Worm (Caenorhabditis elegans) whole organism, young adult: ENCODE results near the gene srw-109.

Experiments used
- B0035.1 ChIP-seq: sonication (generic microtip); optimal IDR thresholded peaks from 2 replicates; lab custom pipeline; 2016; ENCODE audit warnings: missing genetic modification characterization, mild to moderate bottlenecking, missing compliant biosample characterization, missing genotype, missing genetic modification reagents
- C17E4.6 ChIP-seq: fragments of 200-800 bp; sonication (Bioruptor generic); IDR thresholded peaks from 2 replicates; pipeline ENCODE4 v1.3.6; 2022; ENCODE audit warnings: missing genetic modification reagents, missing genetic modification characterization, missing compliant biosample characterization
- F23B12.7 ChIP-seq: sonication (generic microtip); optimal IDR thresholded peaks from 2 replicates; lab custom pipeline; 2017; ENCODE audit warnings: missing genetic modification characterization, mild to moderate bottlenecking, missing compliant biosample characterization, antibody characterized with exemption, moderate library complexity; ENCODE audit not compliant: insufficient read depth
- F49E8.2 ChIP-seq: sonication (generic microtip); optimal IDR thresholded peaks from 3 replicates; lab custom pipeline; 2017; ENCODE audit warnings: missing genetic modification characterization, mild to moderate bottlenecking, missing compliant biosample characterization, antibody characterized with exemption, moderate library complexity; ENCODE audit not compliant: insufficient read depth
- F57A8.1 ChIP-seq: fragments of 200-800 bp; sonication (Bioruptor generic); optimal IDR thresholded peaks from 2 replicates; lab custom pipeline; 2018; ENCODE audit warnings: mild to moderate bottlenecking, missing genetic modification characterization, moderate library complexity, missing compliant biosample characterization
- F57C9.4 ChIP-seq: sonication (generic microtip); optimal IDR thresholded peaks from 2 replicates; lab custom pipeline; 2017; ENCODE audit warnings: mild to moderate bottlenecking, missing genetic modification characterization, missing compliant biosample characterization
- T26A5.8 ChIP-seq: sonication (generic microtip); optimal IDR thresholded peaks from 2 replicates; lab custom pipeline; 2016; ENCODE audit warnings: missing genetic modification characterization, missing compliant biosample characterization
- Y53F4B.3 ChIP-seq: fragments of 200-800 bp; sonication (Bioruptor generic); IDR thresholded peaks from 2 replicates; pipeline ENCODE4 v1.3.6; 2022; ENCODE audit warnings: missing genetic modification reagents, missing genetic modification characterization, missing compliant biosample characterization
- Y79H2A.3 ChIP-seq: fragments of 200-800 bp; sonication (Bioruptor generic); conservative IDR thresholded peaks from 2 replicates; pipeline ENCODE4 v1.3.6; 2022; ENCODE audit warnings: missing genetic modification reagents, missing genetic modification characterization, missing compliant biosample characterization
- ZK185.1 ChIP-seq: sonication (generic microtip); optimal IDR thresholded peaks from 2 replicates; lab custom pipeline; 2016; ENCODE audit warnings: mild to moderate bottlenecking, missing genetic modification characterization, missing compliant biosample characterization; ENCODE audit not compliant: poor library complexity, severe bottlenecking
- ama-1 ChIP-seq, 3 experiments: fragments of 150-350 bp in 1 of 3; sonication (generic microtip) in 2 of 3; optimal IDR thresholded peaks; 2 replicates each; lab custom pipeline; 2014 to 2018; ENCODE audit warnings: missing biosample characterization in 2 of 3, missing genetic modification characterization in 2 of 3, missing genetic modification reagents in 2 of 3
- athp-1 ChIP-seq: sonication (generic microtip); optimal IDR thresholded peaks from 2 replicates; lab custom pipeline; 2017; ENCODE audit warnings: mild to moderate bottlenecking, missing genetic modification characterization, missing compliant biosample characterization
- attf-3 ChIP-seq: fragments of 200-800 bp; sonication (Bioruptor generic); conservative IDR thresholded peaks from 2 replicates; pipeline ENCODE4 v1.3.6; 2022; ENCODE audit warnings: missing genetic modification reagents, missing genetic modification characterization, missing compliant biosample characterization
- attf-6 ChIP-seq: fragments of 200-800 bp; sonication (Bioruptor generic); IDR thresholded peaks from 2 replicates; pipeline ENCODE4 v1.3.6; 2022; ENCODE audit warnings: missing genetic modification reagents, missing genetic modification characterization, missing compliant biosample characterization
- ccch-3 ChIP-seq: fragments of 200-800 bp; sonication (Bioruptor generic); optimal IDR thresholded peaks from 2 replicates; lab custom pipeline; 2018; ENCODE audit warnings: mild to moderate bottlenecking, missing genetic modification characterization, missing compliant biosample characterization
- cebp-2 ChIP-seq: fragments of 200-800 bp; sonication (Bioruptor generic); IDR thresholded peaks from 2 replicates; pipeline ENCODE4 v1.3.6; 2022; ENCODE audit warnings: missing genetic modification characterization, missing compliant biosample characterization
- chd-7 ChIP-seq: sonication (generic microtip); optimal IDR thresholded peaks from 2 replicates; lab custom pipeline; 2016; ENCODE audit warnings: mild to moderate bottlenecking, missing genetic modification characterization, moderate library complexity, missing compliant biosample characterization
- egl-18 ChIP-seq: fragments of 200-800 bp; sonication (Bioruptor generic); IDR thresholded peaks from 2 replicates; pipeline ENCODE4 v1.3.6; 2022; ENCODE audit warnings: missing genetic modification reagents, missing genetic modification characterization, missing compliant biosample characterization
- gei-17 ChIP-seq: fragments of 200-800 bp; sonication (Bioruptor generic); optimal IDR thresholded peaks from 2 replicates; lab custom pipeline; 2018; ENCODE audit warnings: mild to moderate bottlenecking, missing genetic modification characterization, missing compliant biosample characterization
- him-1 ChIP-seq: sonication (generic microtip); optimal IDR thresholded peaks from 2 replicates; lab custom pipeline; 2016; ENCODE audit warnings: missing genotype, missing genetic modification reagents, missing genetic modification characterization, missing compliant biosample characterization
- hlh-12 ChIP-seq: sonication (generic microtip); optimal IDR thresholded peaks from 2 replicates; lab custom pipeline; 2016; ENCODE audit warnings: missing genetic modification characterization, missing compliant biosample characterization
- hlh-26 ChIP-seq: fragments of 200-800 bp; sonication (Bioruptor generic); conservative IDR thresholded peaks from 2 replicates; pipeline ENCODE4 v1.3.6; 2022; ENCODE audit warnings: missing genetic modification reagents, missing genetic modification characterization, missing compliant biosample characterization
- hmg-1.2 ChIP-seq: fragments of 200-800 bp; sonication (Bioruptor generic); IDR thresholded peaks from 2 replicates; pipeline ENCODE4 v1.3.6; 2022; ENCODE audit warnings: missing genetic modification reagents, missing genetic modification characterization, missing compliant biosample characterization
- hmg-20 ChIP-seq: fragments of 200-800 bp; sonication (Bioruptor generic); IDR thresholded peaks from 2 replicates; pipeline ENCODE4 v1.3.6; 2022; ENCODE audit warnings: missing genetic modification reagents, missing genetic modification characterization, missing compliant biosample characterization
- hrde-1 ChIP-seq: sonication (generic microtip); optimal IDR thresholded peaks from 2 replicates; lab custom pipeline; 2016; ENCODE audit warnings: missing genetic modification characterization, mild to moderate bottlenecking, missing compliant biosample characterization, moderate library complexity, missing genotype, missing genetic modification reagents, borderline replicate concordance
- lin-26 ChIP-seq: fragments of 200-800 bp; sonication (Bioruptor generic); IDR thresholded peaks from 2 replicates; pipeline ENCODE4 v1.3.6; 2022; ENCODE audit warnings: missing genetic modification reagents, missing genetic modification characterization, missing compliant biosample characterization
- lin-40 ChIP-seq: sonication (generic microtip); optimal IDR thresholded peaks from 2 replicates; lab custom pipeline; 2016; ENCODE audit warnings: missing genetic modification characterization, mild to moderate bottlenecking, missing compliant biosample characterization, missing genotype, missing genetic modification reagents
- lsy-27 ChIP-seq: sonication (generic microtip); optimal IDR thresholded peaks from 2 replicates; lab custom pipeline; 2017; ENCODE audit warnings: missing genetic modification characterization, mild to moderate bottlenecking, missing compliant biosample characterization, antibody characterized with exemption, missing genotype, borderline replicate concordance; ENCODE audit not compliant: insufficient read depth
- mcd-1 ChIP-seq: fragments of 200-800 bp; sonication (Bioruptor generic); IDR thresholded peaks from 2 replicates; pipeline ENCODE4 v1.3.6; 2022; ENCODE audit warnings: missing genetic modification reagents, missing genetic modification characterization, missing compliant biosample characterization
- mel-28 ChIP-seq: sonication (generic microtip); optimal IDR thresholded peaks from 2 replicates; lab custom pipeline; 2016; ENCODE audit warnings: borderline replicate concordance, mild to moderate bottlenecking, missing genetic modification characterization, missing compliant biosample characterization
- nfya-1 ChIP-seq: sonication (generic microtip); optimal IDR thresholded peaks from 2 replicates; lab custom pipeline; 2017; ENCODE audit warnings: antibody characterized with exemption, missing compliant biosample characterization, missing genetic modification characterization, borderline replicate concordance; ENCODE audit not compliant: insufficient read depth
- nhr-120 ChIP-seq: fragments of 200-800 bp; sonication (Bioruptor generic); IDR thresholded peaks from 2 replicates; pipeline ENCODE4 v1.3.6; 2022; ENCODE audit warnings: missing genetic modification characterization, missing compliant biosample characterization
- pbrm-1 ChIP-seq: fragments of 200-800 bp; sonication (Bioruptor generic); IDR thresholded peaks from 2 replicates; pipeline ENCODE4 v1.3.6; 2022; ENCODE audit warnings: missing genetic modification reagents, missing genetic modification characterization, missing compliant biosample characterization
- rec-8 ChIP-seq, 2 experiments: sonication (generic microtip); optimal IDR thresholded peaks; 2 replicates each; lab custom pipeline; 2016; ENCODE audit warnings: mild to moderate bottlenecking in 2 of 2, missing genetic modification characterization in 2 of 2, missing genetic modification reagents in 2 of 2, missing genotype in 2 of 2, missing biosample characterization in 1 of 2, missing compliant biosample characterization in 1 of 2, moderate library complexity in 1 of 2
- sea-2 ChIP-seq: fragments of 200-800 bp; sonication (Bioruptor generic); IDR thresholded peaks from 2 replicates; pipeline ENCODE4 v1.3.6; 2022; ENCODE audit warnings: missing genetic modification characterization, missing compliant biosample characterization
- snpc-1.1 ChIP-seq: sonication (generic microtip); optimal IDR thresholded peaks from 2 replicates; lab custom pipeline; 2017; ENCODE audit warnings: missing genetic modification characterization, mild to moderate bottlenecking, missing compliant biosample characterization, antibody characterized with exemption, moderate library complexity, missing genotype, missing genetic modification reagents; ENCODE audit not compliant: insufficient read depth
- tbx-9 ChIP-seq: sonication (generic microtip); optimal IDR thresholded peaks from 2 replicates; lab custom pipeline; 2016; ENCODE audit warnings: borderline replicate concordance, missing genetic modification characterization, inconsistent platforms, missing compliant biosample characterization
- tlf-1 ChIP-seq: fragments of 200-800 bp; sonication (Bioruptor generic); optimal IDR thresholded peaks from 2 replicates; lab custom pipeline; 2018; ENCODE audit warnings: mild to moderate bottlenecking, missing genetic modification characterization, missing compliant biosample characterization
- zfh-2 ChIP-seq: fragments of 200-800 bp; sonication (Bioruptor generic); conservative IDR thresholded peaks from 2 replicates; pipeline ENCODE4 v1.3.6; 2022; ENCODE audit warnings: missing genetic modification reagents, missing genetic modification characterization, missing compliant biosample characterization
- ztf-22 ChIP-seq: fragments of 200-800 bp; sonication (Bioruptor generic); optimal IDR thresholded peaks from 2 replicates; lab custom pipeline; 2018; ENCODE audit warnings: mild to moderate bottlenecking, missing genetic modification characterization, moderate library complexity, missing compliant biosample characterization
- ztf-25 ChIP-seq: fragments of 200-800 bp; sonication (Bioruptor generic); IDR thresholded peaks from 2 replicates; pipeline ENCODE4 v1.3.6; 2022; ENCODE audit warnings: missing genetic modification reagents, missing genetic modification characterization, missing compliant biosample characterization

The srw-109 gene

DNA sequence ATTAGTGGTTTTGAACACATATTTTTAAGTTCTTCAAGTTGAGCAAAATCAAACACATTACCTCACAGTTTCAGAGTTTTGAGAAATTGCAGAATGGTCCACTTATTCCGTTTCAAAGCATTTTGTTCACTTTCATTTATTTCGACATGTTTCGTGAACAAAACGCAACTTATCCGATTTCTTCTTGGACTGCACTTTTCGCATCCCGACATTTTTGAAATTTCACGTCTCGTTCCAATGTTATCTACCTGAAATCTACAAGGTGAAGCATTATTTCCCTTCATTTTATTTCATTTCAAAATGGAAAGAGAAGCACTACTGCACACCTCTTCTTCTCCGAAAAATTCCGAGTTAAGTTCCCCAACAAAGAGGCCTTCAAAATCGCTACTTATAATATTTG, 18.6 kb downstream of the srw-109 start, which contains the start of gene ZK488.6:
Gene ZK488.6 (plus strand): TSS at position 301 of the 400 bp plus-strand sequence.
- TF ChIP-seq ccch-3 (GFP tag; lab: Kevin White, UChicago): no peak
- TF ChIP-seq lin-40: no peak
- TF ChIP-seq hmg-20 (GFP tag; lab: Robert Waterston, UW): no peak
- no peak for TF ChIP-seq ama-1 (optimal IDR thresholded peaks at IDR 0.05; lab: Kevin White, UChicago)
- no peak for TF ChIP-seq ama-1 (GFP tag; optimal IDR thresholded peaks at IDR 0.05; lab: Kevin White, UChicago)
- no peak for TF ChIP-seq snpc-1.1 (tag; lab: Kevin White, UChicago)
- TF ChIP-seq nfya-1 (tag; lab: Kevin White, UChicago): no peak
- TF ChIP-seq athp-1 (tag; lab: Kevin White, UChicago): no peak
- TF ChIP-seq lsy-27 (tag; lab: Kevin White, UChicago): no peak
- no peak for TF ChIP-seq hmg-1.2 (GFP tag; lab: Robert Waterston, UW)
- no peak for TF ChIP-seq F49E8.2 (tag; lab: Kevin White, UChicago)
- TF ChIP-seq attf-6: no peak
- no peak for TF ChIP-seq hlh-26 (GFP tag; lab: Robert Waterston, UW)
- TF ChIP-seq Y53F4B.3 (GFP tag; lab: Robert Waterston, UW): no peak
- TF ChIP-seq T26A5.8 (tag; lab: Kevin White, UChicago): no peak
- TF ChIP-seq ZK185.1 (tag; lab: Kevin White, UChicago): no peak
- no peak for TF ChIP-seq sea-2 (GFP tag; lab: Robert Waterston, UW)
- no peak for TF ChIP-seq egl-18 (GFP tag; lab: Robert Waterston, UW)
- no peak for TF ChIP-seq hrde-1
- no peak for TF ChIP-seq pbrm-1

DNA sequence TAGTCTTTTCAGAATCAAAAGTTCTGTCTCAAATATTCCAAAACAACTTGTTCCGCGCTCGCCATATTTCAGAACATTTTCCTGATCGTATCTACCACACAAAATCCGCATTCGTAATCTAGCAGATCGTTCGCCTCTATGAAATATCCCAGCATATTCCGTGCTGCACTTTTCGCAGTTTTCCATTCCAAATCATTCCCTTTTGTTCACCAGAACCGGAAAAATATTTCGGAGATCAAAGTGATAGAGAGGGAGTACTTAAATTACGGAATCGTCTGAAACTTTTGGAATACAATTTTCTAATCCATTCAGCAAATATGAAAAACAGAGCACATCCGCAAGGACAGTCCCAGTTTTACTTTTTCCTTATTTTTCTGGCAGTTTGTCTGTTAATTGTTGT, 20.9 kb downstream of the srw-109 start, which contains the start of gene K06H6.1:
Gene K06H6.1 (plus strand): TSS at position 301 of the 400 bp plus-strand sequence.
- no peak for TF ChIP-seq pbrm-1
- no peak for TF ChIP-seq F57C9.4
- TF ChIP-seq hmg-20 (GFP tag; lab: Robert Waterston, UW): no peak
- TF ChIP-seq lsy-27 (tag; lab: Kevin White, UChicago): no peak
- no peak for TF ChIP-seq Y79H2A.3 (GFP tag; lab: Robert Waterston, UW)
- TF ChIP-seq ztf-25 (GFP tag; lab: Robert Waterston, UW): no peak
- TF ChIP-seq zfh-2 (GFP tag; lab: Robert Waterston, UW): no peak
- TF ChIP-seq mcd-1 (GFP tag; lab: Robert Waterston, UW): no peak
- TF ChIP-seq C17E4.6: no peak
- TF ChIP-seq B0035.1 (tag; lab: Kevin White, UChicago): no peak
- no peak for TF ChIP-seq chd-7 (tag; lab: Kevin White, UChicago)
- no peak for TF ChIP-seq cebp-2 (GFP tag; lab: Robert Waterston, UW)
- no peak for TF ChIP-seq mel-28 (tag; lab: Kevin White, UChicago)
- no peak for TF ChIP-seq hlh-12
- TF ChIP-seq ztf-22 (GFP tag; lab: Kevin White, UChicago): no peak

DNA sequence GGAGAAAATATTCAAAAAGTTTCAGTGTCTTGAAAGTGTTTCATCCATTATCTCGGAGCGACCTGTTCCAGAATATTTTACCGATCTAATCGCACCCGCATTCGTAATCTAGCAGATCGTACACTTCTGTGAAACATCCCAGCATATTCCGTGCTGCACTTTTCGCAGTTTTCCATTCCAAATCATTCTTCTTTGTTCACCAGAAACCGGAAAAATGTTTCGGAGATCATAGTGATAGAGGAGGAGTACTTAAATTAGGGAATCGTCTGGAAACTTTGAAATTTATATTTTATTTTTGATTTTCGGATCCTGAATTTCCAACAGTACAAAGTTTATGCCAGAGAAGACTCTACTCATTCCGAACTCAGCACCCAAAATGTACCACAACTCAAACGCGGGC, 23.3 kb downstream of the srw-109 start, which contains the start of gene K06H6.2:
Gene K06H6.2 (plus strand): TSS at position 301 of the 400 bp plus-strand sequence.
- TF ChIP-seq zfh-2 (GFP tag; lab: Robert Waterston, UW): no peak
- no peak for TF ChIP-seq gei-17 (GFP tag; lab: Kevin White, UChicago)
- no peak for TF ChIP-seq attf-3 (GFP tag; lab: Robert Waterston, UW)
- no peak for TF ChIP-seq ztf-25 (GFP tag; lab: Robert Waterston, UW)
- no peak for TF ChIP-seq sea-2 (GFP tag; lab: Robert Waterston, UW)
- TF ChIP-seq F23B12.7: no peak
- no peak for TF ChIP-seq mcd-1 (GFP tag; lab: Robert Waterston, UW)
- no peak for TF ChIP-seq rec-8 (tag; optimal IDR thresholded peaks at IDR 0.05; lab: Kevin White, UChicago)
- no peak for TF ChIP-seq lin-26
- TF ChIP-seq him-1: no peak
- TF ChIP-seq tbx-9 (tag; lab: Kevin White, UChicago): no peak
- TF ChIP-seq F57A8.1 (GFP tag; lab: Kevin White, UChicago): no peak
- no peak for TF ChIP-seq nhr-120 (GFP tag; lab: Robert Waterston, UW)
- no peak for TF ChIP-seq snpc-1.1 (tag; lab: Kevin White, UChicago)
- TF ChIP-seq tlf-1 (GFP tag; lab: Kevin White, UChicago): no peak
